Fruit fly (Drosophila melanogaster) whole organism, wandering third instar larva: ENCODE measurements around the gene CG8065.

ENCODE experiments used
- Abd-B ChIP-seq: fragments of >200 bp; optimal IDR thresholded peaks from 2 replicates; lab custom pipeline; 2017; ENCODE audit warnings: missing biosample characterization, missing genetic modification characterization
- CG32264 ChIP-seq: fragments of 200-800 bp; sonication (Bioruptor generic); optimal IDR thresholded peaks from 2 replicates; lab custom pipeline; 2016; ENCODE audit warnings: missing biosample characterization, missing genetic modification characterization
- CG9705 ChIP-seq: fragments of 200-800 bp; sonication (Bioruptor generic); optimal IDR thresholded peaks from 2 replicates; lab custom pipeline; 2018; ENCODE audit warnings: missing biosample characterization, mild to moderate bottlenecking, missing genetic modification characterization
- CrebA ChIP-seq: fragments of 200-800 bp; sonication (Bioruptor generic); optimal IDR thresholded peaks from 2 replicates; lab custom pipeline; 2016; ENCODE audit warnings: missing biosample characterization, mild to moderate bottlenecking, missing genetic modification characterization, borderline replicate concordance
- Dfd ChIP-seq: fragments of >200 bp; optimal IDR thresholded peaks from 2 replicates; lab custom pipeline; 2017; ENCODE audit warnings: missing biosample characterization, missing genetic modification characterization
- Dif ChIP-seq: fragments of 200-275, 200-300 bp; sonication (Bioruptor generic); optimal IDR thresholded peaks from 2 replicates; lab custom pipeline; 2018; ENCODE audit warnings: missing biosample characterization, missing genetic modification characterization; ENCODE audit not compliant: partially characterized antibody
- GATAd ChIP-seq: sonication (Bioruptor generic); optimal IDR thresholded peaks from 2 replicates; lab custom pipeline; 2016; ENCODE audit warnings: missing biosample characterization, missing genetic modification characterization
- HLH106 ChIP-seq: fragments of 200-800 bp; optimal IDR thresholded peaks from 3 replicates; lab custom pipeline; 2019; ENCODE audit warnings: missing biosample characterization, mild to moderate bottlenecking, missing genetic modification characterization, moderate library complexity
- Hnf4 ChIP-seq: fragments of 200-800 bp; sonication (Bioruptor generic); optimal IDR thresholded peaks from 2 replicates; lab custom pipeline; 2016; ENCODE audit warnings: missing biosample characterization, mild to moderate bottlenecking, missing genetic modification characterization
- Hr78 ChIP-seq: fragments of >200 bp; optimal IDR thresholded peaks from 2 replicates; lab custom pipeline; 2017; ENCODE audit warnings: missing biosample characterization, missing genetic modification characterization
- Hr83 ChIP-seq: fragments of 200-300 bp; sonication (Bioruptor generic); optimal IDR thresholded peaks from 2 replicates; lab custom pipeline; 2016; ENCODE audit warnings: missing biosample characterization, mild to moderate bottlenecking, missing genetic modification characterization, moderate library complexity; ENCODE audit not compliant: poor library complexity, severe bottlenecking
- Jra ChIP-seq: sonication (Bioruptor generic); optimal IDR thresholded peaks from 2 replicates; lab custom pipeline; 2016; ENCODE audit warnings: missing biosample characterization, missing genetic modification characterization
- Mio ChIP-seq: sonication (Bioruptor generic); optimal IDR thresholded peaks from 2 replicates; lab custom pipeline; 2016; ENCODE audit warnings: missing biosample characterization, missing genetic modification characterization
- Myc ChIP-seq: fragments of >200 bp; optimal IDR thresholded peaks from 2 replicates; lab custom pipeline; 2017
- N ChIP-seq: fragments of >200 bp; optimal IDR thresholded peaks from 2 replicates; lab custom pipeline; 2018; ENCODE audit warnings: missing biosample characterization, missing external identifiers, missing genetic modification characterization
- OdsH ChIP-seq: fragments of 200-800 bp; sonication (Bioruptor generic); optimal IDR thresholded peaks from 2 replicates; lab custom pipeline; 2016; ENCODE audit warnings: missing biosample characterization, mild to moderate bottlenecking, missing genetic modification characterization
- Rel ChIP-seq, 2 experiments: fragments of 200-800 bp; sonication (Bioruptor generic) in 1 of 2; optimal IDR thresholded peaks; 2 replicates in 1 of 2; 3 replicates in 1 of 2; lab custom pipeline; 2016 to 2019; ENCODE audit warnings: mild to moderate bottlenecking in 2 of 2, missing biosample characterization in 2 of 2, missing genetic modification characterization in 2 of 2, moderate library complexity in 1 of 2
- Sp1 ChIP-seq: fragments of 200-800 bp; sonication (Bioruptor generic); optimal IDR thresholded peaks from 3 replicates; lab custom pipeline; 2019; ENCODE audit warnings: missing biosample characterization, mild to moderate bottlenecking, missing genetic modification characterization, moderate library complexity
- Vsx2 ChIP-seq: fragments of 200-300, 225-300 bp; sonication (Bioruptor generic); optimal IDR thresholded peaks from 2 replicates; lab custom pipeline; 2018; ENCODE audit warnings: missing biosample characterization, missing genetic modification characterization; ENCODE audit not compliant: partially characterized antibody
- br ChIP-seq: fragments of 200-800 bp; sonication (Bioruptor generic); optimal IDR thresholded peaks from 2 replicates; lab custom pipeline; 2016; ENCODE audit warnings: missing biosample characterization, missing genetic modification characterization
- brk ChIP-seq: fragments of 200-800 bp; sonication (Bioruptor generic); optimal IDR thresholded peaks from 2 replicates; lab custom pipeline; 2016; ENCODE audit warnings: missing biosample characterization, mild to moderate bottlenecking, missing genetic modification characterization
- dl ChIP-seq, 2 experiments: fragments of 175-275, 200-275 bp in 1 of 2; fragments of 200-275 bp in 1 of 2; sonication (Bioruptor generic); optimal IDR thresholded peaks; lab custom pipeline; 2018; ENCODE audit warnings: mild to moderate bottlenecking in 2 of 2, missing biosample characterization in 2 of 2, missing genetic modification characterization in 2 of 2, moderate library complexity in 2 of 2; ENCODE audit not compliant: partially characterized antibody in 2 of 2, insufficient read depth in 1 of 2
- dmrt93B ChIP-seq: fragments of 200-800 bp; sonication (Bioruptor generic); optimal IDR thresholded peaks from 2 replicates; lab custom pipeline; 2018; ENCODE audit warnings: missing biosample characterization, mild to moderate bottlenecking, missing genetic modification characterization
- dsf ChIP-seq: sonication (Bioruptor generic); optimal IDR thresholded peaks from 2 replicates; lab custom pipeline; 2016; ENCODE audit warnings: missing biosample characterization, missing genetic modification characterization, borderline replicate concordance
- ey ChIP-seq: fragments of 200-800 bp; sonication (Bioruptor generic); optimal IDR thresholded peaks from 2 replicates; lab custom pipeline; 2016; ENCODE audit warnings: missing biosample characterization, missing genetic modification characterization
- foxo ChIP-seq, 2 experiments: fragments of 200-800 bp; sonication (Bioruptor generic); optimal IDR thresholded peaks; 2 replicates in 1 of 2; 3 replicates in 1 of 2; lab custom pipeline; 2016 to 2017; ENCODE audit warnings: missing biosample characterization in 2 of 2, missing genetic modification characterization in 2 of 2
- fru ChIP-seq: fragments of 200-800 bp; sonication (Bioruptor generic); optimal IDR thresholded peaks from 3 replicates; lab custom pipeline; 2016; ENCODE audit warnings: missing biosample characterization, mild to moderate bottlenecking, missing genetic modification characterization
- h ChIP-seq: fragments of 200-800 bp; sonication (Bioruptor generic); optimal IDR thresholded peaks from 3 replicates; lab custom pipeline; 2016; ENCODE audit warnings: missing biosample characterization, mild to moderate bottlenecking, missing genetic modification characterization
- jim ChIP-seq: fragments of 175-275, 200-325 bp; sonication (Bioruptor generic); optimal IDR thresholded peaks from 2 replicates; lab custom pipeline; 2016; ENCODE audit warnings: missing biosample characterization, mild to moderate bottlenecking, missing genetic modification characterization
- lola ChIP-seq: fragments of >200 bp; optimal IDR thresholded peaks from 2 replicates; lab custom pipeline; 2017; ENCODE audit warnings: missing biosample characterization, missing genetic modification characterization
- pan ChIP-seq: fragments of >200 bp; optimal IDR thresholded peaks from 2 replicates; lab custom pipeline; 2017
- psq ChIP-seq: fragments of 200-800 bp; sonication (Bioruptor generic); optimal IDR thresholded peaks from 3 replicates; lab custom pipeline; 2017; ENCODE audit warnings: missing biosample characterization, mild to moderate bottlenecking, missing genetic modification characterization, moderate library complexity
- rgr ChIP-seq: fragments of 200-800 bp; sonication (Bioruptor generic); optimal IDR thresholded peaks from 3 replicates; lab custom pipeline; 2016; ENCODE audit warnings: missing biosample characterization, mild to moderate bottlenecking, missing genetic modification characterization
- sage ChIP-seq: fragments of 200-800 bp; sonication (Bioruptor generic); optimal IDR thresholded peaks from 2 replicates; lab custom pipeline; 2016; ENCODE audit warnings: missing biosample characterization, mild to moderate bottlenecking, missing genetic modification characterization
- sv ChIP-seq: fragments of 200-800 bp; sonication (Bioruptor generic); optimal IDR thresholded peaks from 3 replicates; lab custom pipeline; 2016; ENCODE audit warnings: missing biosample characterization, missing genetic modification characterization
- tai ChIP-seq: sonication (Bioruptor generic); optimal IDR thresholded peaks from 2 replicates; lab custom pipeline; 2016; ENCODE audit warnings: missing biosample characterization, missing genetic modification characterization
- usp ChIP-seq: fragments of >200 bp; optimal IDR thresholded peaks from 2 replicates; lab custom pipeline; 2017; ENCODE audit warnings: missing biosample characterization, missing genetic modification characterization
- woc ChIP-seq: sonication (Bioruptor generic); optimal IDR thresholded peaks from 2 replicates; lab custom pipeline; 2016; ENCODE audit warnings: missing biosample characterization, mild to moderate bottlenecking, missing genetic modification characterization

The CG8065 gene

dm6 chr3L:10224470-10225213 is 9.2 kb downstream of the CG8065 start:
- TF ChIP-seq Rel (GFP tag; optimal IDR thresholded peaks at IDR 0.05; lab: Kevin White, UChicago): no peak
- peak; percentile 85 for TF ChIP-seq Rel (tag; optimal IDR thresholded peaks at IDR 0.05; lab: Kevin White, UChicago)
- no peak for TF ChIP-seq psq (GFP tag; lab: Kevin White, UChicago)
- TF ChIP-seq h (GFP tag; lab: Kevin White, UChicago): peak; percentile 20
- TF ChIP-seq, all 38 proteins: peak for 2

dm6 chr3L:10225214-10225729 is 9.8 kb downstream of the CG8065 start, which contains the start of gene scramb1:
Gene scramb1, minus strand, starts transcription at chr3L:10225240.
- TF ChIP-seq Myc (lab: Kevin White, UChicago) (peak; percentile 21), tai (GFP tag; lab: Kevin White, UChicago) (no peak), Rel (GFP tag; optimal IDR thresholded peaks at IDR 0.05; lab: Kevin White, UChicago) (no peak), Rel (tag; optimal IDR thresholded peaks at IDR 0.05; lab: Kevin White, UChicago) (peak; percentile 54), Abd-B (GFP tag; lab: Kevin White, UChicago) (no peak), rgr (GFP tag; lab: Kevin White, UChicago) (no peak), HLH106 (no peak), dl (GFP tag; optimal IDR thresholded peaks at IDR 0.05; lab: Kevin White, UChicago; ENCODE audit: insufficient read depth in 1 of 2, partially characterized antibody in 2 of 2) (no peak), Jra (GFP tag; lab: Kevin White, UChicago) (no peak), N (no peak), lola (no peak), fru (no peak), sv (GFP tag; lab: Kevin White, UChicago) (no peak), Dif (GFP tag; lab: Kevin White, UChicago) (no peak), brk (GFP tag; lab: Kevin White, UChicago) (no peak), foxo (GFP tag; optimal IDR thresholded peaks at IDR 0.05; lab: Kevin White, UChicago) (no peak), dmrt93B (GFP tag; lab: Kevin White, UChicago) (no peak)

dm6 chr3L:10226055-10226454 is 10.6 kb downstream of the CG8065 start:
- no peak for TF ChIP-seq usp (GFP tag; lab: Kevin White, UChicago)
- TF ChIP-seq CG9705 (GFP tag; lab: Kevin White, UChicago): no peak
- peak; percentile 4 for TF ChIP-seq Vsx2 (GFP tag; lab: Kevin White, UChicago)
- no peak for TF ChIP-seq Abd-B (GFP tag; lab: Kevin White, UChicago)

dm6 chr3L:10227094-10227493 is 11.6 kb downstream of the CG8065 start:
- TF ChIP-seq Abd-B (GFP tag; lab: Kevin White, UChicago): no peak
- TF ChIP-seq dsf: no peak
- TF ChIP-seq sv (GFP tag; lab: Kevin White, UChicago): no peak
- peak in 1 of 2 experiments; percentile 69 for TF ChIP-seq foxo (GFP tag; optimal IDR thresholded peaks at IDR 0.05; lab: Kevin White, UChicago)
- no peak for TF ChIP-seq CrebA (GFP tag; lab: Kevin White, UChicago)
- no peak for TF ChIP-seq pan (lab: Kevin White, UChicago)
- peak; percentile 41 for TF ChIP-seq OdsH (GFP tag; lab: Kevin White, UChicago)
- peak; percentile 34 for TF ChIP-seq Sp1 (GFP tag; lab: Kevin White, UChicago)
- no peak for TF ChIP-seq dl (GFP tag; optimal IDR thresholded peaks at IDR 0.05; lab: Kevin White, UChicago; ENCODE audit: insufficient read depth in 1 of 2, partially characterized antibody in 2 of 2)
- TF ChIP-seq tai (GFP tag; lab: Kevin White, UChicago): no peak
- TF ChIP-seq HLH106: peak; percentile 58
- TF ChIP-seq h (GFP tag; lab: Kevin White, UChicago): peak; percentile 75
- no peak for TF ChIP-seq sage (GFP tag; lab: Kevin White, UChicago)
- peak; percentile 1 for TF ChIP-seq dmrt93B (GFP tag; lab: Kevin White, UChicago)
- no peak for TF ChIP-seq Dfd
- peak; percentile 62 for TF ChIP-seq fru
- TF ChIP-seq usp (GFP tag; lab: Kevin White, UChicago): no peak
- peak; percentile 50 for TF ChIP-seq ey (GFP tag; lab: Kevin White, UChicago)
- peak; percentile 41 for TF ChIP-seq rgr (GFP tag; lab: Kevin White, UChicago)
- no peak for TF ChIP-seq jim (GFP tag; lab: Kevin White, UChicago)
- TF ChIP-seq Dif (GFP tag; lab: Kevin White, UChicago): no peak
- peak; percentile 35 for TF ChIP-seq woc (GFP tag; lab: Kevin White, UChicago)
- TF ChIP-seq Hr78 (GFP tag; lab: Kevin White, UChicago): no peak
- no peak for TF ChIP-seq lola
- TF ChIP-seq CG9705 (GFP tag; lab: Kevin White, UChicago): no peak
- TF ChIP-seq CG32264 (GFP tag; lab: Kevin White, UChicago): no peak
- TF ChIP-seq Mio (GFP tag; lab: Kevin White, UChicago): no peak
- peak; percentile 13 for TF ChIP-seq Hnf4 (GFP tag; lab: Kevin White, UChicago)
- TF ChIP-seq GATAd (GFP tag; lab: Kevin White, UChicago): no peak
- no peak for TF ChIP-seq psq (GFP tag; lab: Kevin White, UChicago)
- TF ChIP-seq Jra (GFP tag; lab: Kevin White, UChicago): no peak
- no peak for TF ChIP-seq Myc (lab: Kevin White, UChicago)
- TF ChIP-seq Vsx2 (GFP tag; lab: Kevin White, UChicago): no peak
- TF ChIP-seq brk (GFP tag; lab: Kevin White, UChicago): no peak
- TF ChIP-seq br (GFP tag; lab: Kevin White, UChicago): peak; percentile 43
- TF ChIP-seq Hr83: no peak
- TF ChIP-seq N: no peak
